Fruit fly (Drosophila melanogaster): ENCODE data around the gene Aduk.
A peak's percentile ranks its signal among the peaks of the same experiment; 100 is the strongest.

The Aduk gene

DNA sequence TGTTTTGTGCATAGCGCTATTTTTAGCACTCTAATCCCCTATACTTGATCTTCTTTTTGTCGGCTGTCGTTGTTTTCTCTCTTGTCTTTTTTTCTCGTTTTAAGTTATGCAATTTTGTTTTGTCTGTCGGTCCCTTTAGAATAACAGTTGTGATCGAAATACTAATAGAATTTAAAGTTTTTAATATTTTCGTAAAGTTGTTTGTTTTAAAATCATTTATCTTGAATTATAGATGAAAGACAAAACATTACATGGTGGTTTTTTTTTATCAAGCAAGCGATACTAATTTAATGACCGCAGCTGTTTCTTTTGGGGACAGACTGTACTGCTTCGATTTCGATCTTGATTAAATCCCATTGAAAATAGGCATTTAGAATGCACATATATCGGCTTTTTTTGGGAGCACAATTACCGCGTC, 10.3 kb upstream of the Aduk start (continued):
- peak; percentile 38 for TF ChIP-seq CG18262 (tag; optimal IDR thresholded peaks at IDR 0.05)
- no peak for TF ChIP-seq Ravus (GFP tag; IDR thresholded peaks at IDR 0.05)
- peak; percentile 26 for TF ChIP-seq HLH54F (GFP tag; optimal IDR thresholded peaks at IDR 0.05)
- peak; percentile 57 for TF ChIP-seq vvl (GFP tag; IDR thresholded peaks at IDR 0.05)
- peak in 1 of 2 experiments; percentile 42 for TF ChIP-seq Eip74EF (GFP tag; optimal IDR thresholded peaks at IDR 0.05)
- no peak for TF ChIP-seq hkb (optimal IDR thresholded peaks at IDR 0.05)
- TF ChIP-seq hkb (GFP tag; IDR thresholded peaks at IDR 0.05): peak; percentile 70
- peak; percentile 56; the same call in 1 of the 3 replicates for TF ChIP-seq ci (GFP tag; IDR thresholded peaks at IDR 0.05)
- TF ChIP-seq CG10267 (tag; optimal IDR thresholded peaks at IDR 0.05): peak; percentile 45
- TF ChIP-seq tx (GFP tag; optimal IDR thresholded peaks at IDR 0.05): peak; percentile 19
- no peak for TF ChIP-seq CG18011 (GFP tag; optimal IDR thresholded peaks at IDR 0.05)
- no peak for TF ChIP-seq vfl (GFP tag; optimal IDR thresholded peaks at IDR 0.05)
- TF ChIP-seq Mrtf (GFP tag; IDR thresholded peaks at IDR 0.05): no peak
- no peak for TF ChIP-seq pita (GFP tag; optimal IDR thresholded peaks at IDR 0.05)
- peak; percentile 57; the same call in 1 of the 2 replicates for TF ChIP-seq stc (GFP tag; IDR thresholded peaks at IDR 0.05)
- no peak for TF ChIP-seq toy (GFP tag; IDR thresholded peaks at IDR 0.05)
- TF ChIP-seq CG2120 (GFP tag; optimal IDR thresholded peaks at IDR 0.05): peak; percentile 60
- TF ChIP-seq CG34422 (GFP tag; IDR thresholded peaks at IDR 0.05): peak; percentile 33; the same call in 2 of the 3 replicates
- no peak for TF ChIP-seq ro (GFP tag; IDR thresholded peaks at IDR 0.05)
- peak; percentile 20 for TF ChIP-seq CG14710 (tag; optimal IDR thresholded peaks at IDR 0.05)
- no peak for TF ChIP-seq CG2199 (GFP tag; IDR thresholded peaks at IDR 0.05)
- no peak for TF ChIP-seq jigr1 (GFP tag; IDR thresholded peaks at IDR 0.05)
- TF ChIP-seq Hr39 (optimal IDR thresholded peaks at IDR 0.05): no peak
- TF ChIP-seq ase (GFP tag; IDR thresholded peaks at IDR 0.05): peak; percentile 8; the same call in 1 of the 3 replicates
- TF ChIP-seq Ssrp (tag; optimal IDR thresholded peaks at IDR 0.05): peak; percentile 61
- TF ChIP-seq CG12236 (GFP tag; optimal IDR thresholded peaks at IDR 0.05): no peak
- peak; percentile 17; the same call in 1 of the 2 replicates for TF ChIP-seq E2f2 (GFP tag; IDR thresholded peaks at IDR 0.05)
- TF ChIP-seq H2.0 (GFP tag; IDR thresholded peaks at IDR 0.05): 0 out of 2 replicates have a peak, but pooled peaks have one; percentile 8
- TF ChIP-seq cwo (GFP tag; optimal IDR thresholded peaks at IDR 0.05): peak; percentile 38
- TF ChIP-seq CG1602 (GFP tag; optimal IDR thresholded peaks at IDR 0.05): no peak
- no peak for TF ChIP-seq psq (GFP tag; optimal IDR thresholded peaks at IDR 0.05)
- peak; percentile 13 to 74 for TF ChIP-seq Hr51 (GFP tag; optimal IDR thresholded peaks at IDR 0.05)
- peak; percentile 38 for TF ChIP-seq Ada2b (GFP tag; IDR thresholded peaks at IDR 0.05)
- TF ChIP-seq dmrt99B (tag; optimal IDR thresholded peaks at IDR 0.05): peak; percentile 71
- peak; percentile 91 for TF ChIP-seq sens (GFP tag)
- TF ChIP-seq peb (GFP tag; IDR thresholded peaks at IDR 0.05): no peak
- TF ChIP-seq CG14965 (GFP tag; optimal IDR thresholded peaks at IDR 0.05; ENCODE audit: borderline replicate concordance): no peak
- no peak for TF ChIP-seq stwl (tag; optimal IDR thresholded peaks at IDR 0.05)
- TF ChIP-seq Hr78 (GFP tag; optimal IDR thresholded peaks at IDR 0.05): peak in 1 of 2 experiments; percentile 23
- TF ChIP-seq pnt (GFP tag; optimal IDR thresholded peaks at IDR 0.05): no peak
- TF ChIP-seq CG15073 (GFP tag; optimal IDR thresholded peaks at IDR 0.05): peak; percentile 3
- TF ChIP-seq CG11247 (GFP tag; IDR thresholded peaks at IDR 0.05): 0 out of 2 replicates have a peak, but pooled peaks have one; percentile 43
- TF ChIP-seq zfh1 (GFP tag; IDR thresholded peaks at IDR 0.05): 0 out of 3 replicates have a peak, but pooled peaks have one; percentile 45
- peak; percentile 59 for TF ChIP-seq Xbp1 (GFP tag; optimal IDR thresholded peaks at IDR 0.05)
- peak; percentile 26 for TF ChIP-seq tio (GFP tag; optimal IDR thresholded peaks at IDR 0.05)
- TF ChIP-seq zfh2 (GFP tag; optimal IDR thresholded peaks at IDR 0.05): peak; percentile 15
- peak; percentile 54 for TF ChIP-seq CG18599 (GFP tag; optimal IDR thresholded peaks at IDR 0.05)
- no peak for TF ChIP-seq CG6683 (GFP tag; optimal IDR thresholded peaks at IDR 0.05)
- peak; percentile 12 for TF ChIP-seq CG17568 (GFP tag; optimal IDR thresholded peaks at IDR 0.05)
- no peak for TF ChIP-seq croc (GFP tag; conservative IDR thresholded peaks at IDR 0.05)
- TF ChIP-seq CG18619 (GFP tag; optimal IDR thresholded peaks at IDR 0.05): peak; percentile 30

Data from whole organism, embryonic.